Worm (Caenorhabditis elegans) whole organism, young adult: ENCODE data around the gene pals-22.
"Not testable (repeated sequence)": the region's sequence is repeated elsewhere in the genome, so short reads cannot be mapped to it uniquely, and the experiment has no call there.

Experiments used
- B0336.3 ChIP-seq: fragments of 200-800 bp; sonication (Bioruptor generic); IDR thresholded peaks from 2 replicates; pipeline ENCODE4 v1.3.6; 2022; ENCODE audit warnings: missing genetic modification characterization, missing compliant biosample characterization
- C06A6.2 ChIP-seq: fragments of 200-800 bp; sonication (Bioruptor generic); conservative IDR thresholded peaks from 2 replicates; pipeline ENCODE4 v1.3.6; 2022; ENCODE audit warnings: missing genetic modification characterization, missing compliant biosample characterization
- C17E4.6 ChIP-seq: fragments of 200-800 bp; sonication (Bioruptor generic); IDR thresholded peaks from 2 replicates; pipeline ENCODE4 v1.3.6; 2022; ENCODE audit warnings: missing genetic modification reagents, missing genetic modification characterization, missing compliant biosample characterization
- D2030.7 ChIP-seq: fragments of 200-800 bp; sonication (Bioruptor generic); IDR thresholded peaks from 2 replicates; pipeline ENCODE4 v1.3.6; 2022; ENCODE audit warnings: missing genetic modification reagents, missing genetic modification characterization, missing compliant biosample characterization
- F22D6.2 ChIP-seq: sonication (generic microtip); optimal IDR thresholded peaks from 2 replicates; lab custom pipeline; 2016; ENCODE audit warnings: mild to moderate bottlenecking, missing genetic modification characterization, missing compliant biosample characterization
- F23B12.7 ChIP-seq: sonication (generic microtip); optimal IDR thresholded peaks from 2 replicates; lab custom pipeline; 2017; ENCODE audit warnings: missing genetic modification characterization, mild to moderate bottlenecking, missing compliant biosample characterization, antibody characterized with exemption, moderate library complexity; ENCODE audit not compliant: insufficient read depth
- F52B5.7 ChIP-seq: sonication (generic microtip); optimal IDR thresholded peaks from 2 replicates; lab custom pipeline; 2016; ENCODE audit warnings: mild to moderate bottlenecking, missing genetic modification characterization, missing compliant biosample characterization
- K11D2.4 ChIP-seq: fragments of 200-800 bp; sonication (Bioruptor generic); IDR thresholded peaks from 2 replicates; pipeline ENCODE4 v1.3.6; 2022; ENCODE audit warnings: missing genetic modification reagents, missing genetic modification characterization, missing compliant biosample characterization
- K12H6.12 ChIP-seq: fragments of 200-800 bp; sonication (Bioruptor generic); optimal IDR thresholded peaks from 2 replicates; lab custom pipeline; 2018; ENCODE audit warnings: mild to moderate bottlenecking, missing genetic modification characterization, missing compliant biosample characterization
- Y79H2A.3 ChIP-seq: fragments of 200-800 bp; sonication (Bioruptor generic); conservative IDR thresholded peaks from 2 replicates; pipeline ENCODE4 v1.3.6; 2022; ENCODE audit warnings: missing genetic modification reagents, missing genetic modification characterization, missing compliant biosample characterization
- akir-1 ChIP-seq: fragments of 200-800 bp; sonication (Bioruptor generic); optimal IDR thresholded peaks from 2 replicates; lab custom pipeline; 2018; ENCODE audit warnings: mild to moderate bottlenecking, missing genetic modification characterization, moderate library complexity, missing compliant biosample characterization
- attf-3 ChIP-seq: fragments of 200-800 bp; sonication (Bioruptor generic); conservative IDR thresholded peaks from 2 replicates; pipeline ENCODE4 v1.3.6; 2022; ENCODE audit warnings: missing genetic modification reagents, missing genetic modification characterization, missing compliant biosample characterization
- bed-1 ChIP-seq: fragments of 200-800 bp; sonication (Bioruptor generic); IDR thresholded peaks from 2 replicates; pipeline ENCODE4 v1.3.6; 2022; ENCODE audit warnings: missing genetic modification reagents, missing genetic modification characterization, missing compliant biosample characterization
- bed-2 ChIP-seq: fragments of 200-800 bp; sonication (Bioruptor generic); IDR thresholded peaks from 2 replicates; pipeline ENCODE4 v1.3.6; 2022; ENCODE audit warnings: missing genetic modification reagents, missing genetic modification characterization, missing compliant biosample characterization
- ccch-3 ChIP-seq: fragments of 200-800 bp; sonication (Bioruptor generic); optimal IDR thresholded peaks from 2 replicates; lab custom pipeline; 2018; ENCODE audit warnings: mild to moderate bottlenecking, missing genetic modification characterization, missing compliant biosample characterization
- cebp-2 ChIP-seq: fragments of 200-800 bp; sonication (Bioruptor generic); IDR thresholded peaks from 2 replicates; pipeline ENCODE4 v1.3.6; 2022; ENCODE audit warnings: missing genetic modification characterization, missing compliant biosample characterization
- ceh-27 ChIP-seq: fragments of 200-800 bp; sonication (Bioruptor generic); optimal IDR thresholded peaks from 2 replicates; lab custom pipeline; 2018; ENCODE audit warnings: mild to moderate bottlenecking, missing genetic modification characterization, moderate library complexity, missing compliant biosample characterization
- dpff-1 ChIP-seq: sonication (generic microtip); optimal IDR thresholded peaks from 2 replicates; lab custom pipeline; 2017; ENCODE audit warnings: mild to moderate bottlenecking, missing genetic modification characterization, missing compliant biosample characterization
- egl-44 ChIP-seq: fragments of 200-800 bp; sonication (Bioruptor generic); IDR thresholded peaks from 2 replicates; pipeline ENCODE4 v1.3.6; 2022; ENCODE audit warnings: missing genetic modification reagents, missing genetic modification characterization, missing compliant biosample characterization
- ets-4 ChIP-seq: fragments of 200-800 bp; sonication (Bioruptor generic); optimal IDR thresholded peaks from 2 replicates; lab custom pipeline; 2018; ENCODE audit warnings: mild to moderate bottlenecking, missing genetic modification characterization, missing compliant biosample characterization
- fkh-3 ChIP-seq: sonication (generic microtip); optimal IDR thresholded peaks from 2 replicates; lab custom pipeline; 2016; ENCODE audit warnings: mild to moderate bottlenecking, missing genetic modification characterization, missing compliant biosample characterization
- gei-17 ChIP-seq: fragments of 200-800 bp; sonication (Bioruptor generic); optimal IDR thresholded peaks from 2 replicates; lab custom pipeline; 2018; ENCODE audit warnings: mild to moderate bottlenecking, missing genetic modification characterization, missing compliant biosample characterization
- him-1 ChIP-seq: sonication (generic microtip); optimal IDR thresholded peaks from 2 replicates; lab custom pipeline; 2016; ENCODE audit warnings: missing genotype, missing genetic modification reagents, missing genetic modification characterization, missing compliant biosample characterization
- hlh-12 ChIP-seq: sonication (generic microtip); optimal IDR thresholded peaks from 2 replicates; lab custom pipeline; 2016; ENCODE audit warnings: missing genetic modification characterization, missing compliant biosample characterization
- hlh-26 ChIP-seq: fragments of 200-800 bp; sonication (Bioruptor generic); conservative IDR thresholded peaks from 2 replicates; pipeline ENCODE4 v1.3.6; 2022; ENCODE audit warnings: missing genetic modification reagents, missing genetic modification characterization, missing compliant biosample characterization
- hmg-20 ChIP-seq: fragments of 200-800 bp; sonication (Bioruptor generic); IDR thresholded peaks from 2 replicates; pipeline ENCODE4 v1.3.6; 2022; ENCODE audit warnings: missing genetic modification reagents, missing genetic modification characterization, missing compliant biosample characterization
- let-526 ChIP-seq: fragments of 200-800 bp; sonication (Bioruptor generic); IDR thresholded peaks from 2 replicates; pipeline ENCODE4 v1.3.6; 2022; ENCODE audit warnings: missing genetic modification reagents, missing genetic modification characterization, missing compliant biosample characterization
- let-607 ChIP-seq, 2 experiments: fragments of 200-800 bp in 1 of 2; sonication (Bioruptor generic) in 1 of 2; sonication (generic microtip) in 1 of 2; optimal IDR thresholded peaks; 2 replicates each; lab custom pipeline; 2016 to 2018; ENCODE audit warnings: mild to moderate bottlenecking in 2 of 2, missing compliant biosample characterization in 2 of 2, missing genetic modification characterization in 2 of 2, moderate library complexity in 2 of 2, missing genotype in 1 of 2
- lin-54 ChIP-seq: fragments of 200-800 bp; sonication (Bioruptor generic); optimal IDR thresholded peaks from 2 replicates; lab custom pipeline; 2018; ENCODE audit warnings: mild to moderate bottlenecking, missing genetic modification characterization, missing compliant biosample characterization
- madf-10 ChIP-seq: sonication (generic microtip); optimal IDR thresholded peaks from 2 replicates; lab custom pipeline; 2016; ENCODE audit warnings: mild to moderate bottlenecking, missing genetic modification characterization, missing compliant biosample characterization
- madf-3 ChIP-seq: fragments of 200-800 bp; sonication (Bioruptor generic); IDR thresholded peaks from 2 replicates; pipeline ENCODE4 v1.3.6; 2022; ENCODE audit warnings: missing genetic modification reagents, missing genetic modification characterization, missing compliant biosample characterization
- madf-6 ChIP-seq: fragments of 200-800 bp; sonication (Bioruptor generic); IDR thresholded peaks from 2 replicates; pipeline ENCODE4 v1.3.6; 2022; ENCODE audit warnings: missing genetic modification reagents, missing genetic modification characterization, missing compliant biosample characterization
- mel-28 ChIP-seq: sonication (generic microtip); optimal IDR thresholded peaks from 2 replicates; lab custom pipeline; 2016; ENCODE audit warnings: borderline replicate concordance, mild to moderate bottlenecking, missing genetic modification characterization, missing compliant biosample characterization
- mxl-1 ChIP-seq: sonication (generic microtip); optimal IDR thresholded peaks from 2 replicates; lab custom pipeline; 2016; ENCODE audit warnings: missing genetic modification characterization, missing compliant biosample characterization
- nfyb-1 ChIP-seq: fragments of 200-800 bp; sonication (Bioruptor generic); IDR thresholded peaks from 2 replicates; pipeline ENCODE4 v1.3.6; 2022; ENCODE audit warnings: missing genetic modification reagents, missing genetic modification characterization, missing compliant biosample characterization
- pbrm-1 ChIP-seq: fragments of 200-800 bp; sonication (Bioruptor generic); IDR thresholded peaks from 2 replicates; pipeline ENCODE4 v1.3.6; 2022; ENCODE audit warnings: missing genetic modification reagents, missing genetic modification characterization, missing compliant biosample characterization
- rpc-1 ChIP-seq, 2 experiments: fragments of 150-350 bp in 1 of 2; sonication (generic microtip) in 1 of 2; optimal IDR thresholded peaks; 2 replicates each; lab custom pipeline; 2014 to 2018; ENCODE audit warnings: missing biosample characterization in 1 of 2, missing genetic modification characterization in 1 of 2, missing genetic modification reagents in 1 of 2, missing genotype in 1 of 2
- unc-130 ChIP-seq: sonication (generic microtip); optimal IDR thresholded peaks from 2 replicates; lab custom pipeline; 2016; ENCODE audit warnings: missing genetic modification reagents, missing genetic modification characterization, missing compliant biosample characterization
- zfh-2 ChIP-seq: fragments of 200-800 bp; sonication (Bioruptor generic); conservative IDR thresholded peaks from 2 replicates; pipeline ENCODE4 v1.3.6; 2022; ENCODE audit warnings: missing genetic modification reagents, missing genetic modification characterization, missing compliant biosample characterization
- ztf-26 ChIP-seq: sonication (generic microtip); optimal IDR thresholded peaks from 2 replicates; lab custom pipeline; 2017; ENCODE audit warnings: missing genetic modification characterization, missing compliant biosample characterization
- ztf-28 ChIP-seq: fragments of 200-800 bp; sonication (Bioruptor generic); IDR thresholded peaks from 2 replicates; pipeline ENCODE4 v1.3.6; 2022; ENCODE audit warnings: missing genetic modification reagents, missing genetic modification characterization, missing compliant biosample characterization

The pals-22 gene

ce11 chrIII:97018-97417 is 35.2 kb upstream of the pals-22 start, which contains the start of gene C29F9.8:
Gene C29F9.8 (minus strand): TSS chrIII:97118.
- TF ChIP-seq ceh-27 (GFP tag; lab: Kevin White, UChicago); hlh-26 (GFP tag; lab: Robert Waterston, UW); ztf-28: not testable (repeated sequence)

DNA sequence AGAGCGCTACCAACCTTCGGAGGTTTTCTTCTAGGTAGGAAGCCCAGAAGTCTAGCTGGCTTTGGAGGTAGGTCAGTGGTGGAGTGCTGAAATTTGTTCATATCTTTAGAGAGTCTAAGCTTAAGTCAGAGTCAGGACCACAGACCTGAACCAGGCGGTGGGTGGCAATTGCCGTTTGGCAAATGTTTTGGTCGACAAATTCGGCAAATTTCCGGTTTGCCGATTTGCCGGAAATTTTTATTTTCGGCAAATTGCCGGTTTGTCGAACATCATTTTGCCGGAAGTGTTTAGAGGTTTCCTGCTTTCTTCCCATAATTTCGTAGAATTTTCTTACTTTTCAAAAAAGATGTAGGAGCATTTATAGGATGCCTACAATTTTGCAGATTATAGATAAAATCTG is 33.4 kb upstream of the pals-22 start, which contains the start of gene C29F9.9:
Gene C29F9.9 (minus strand): TSS at position 101 of the 400 bp plus-strand sequence.
- TF ChIP-seq K11D2.4 (GFP tag; lab: Robert Waterston, UW); fkh-3 (tag; lab: Kevin White, UChicago); hlh-12 (tag; lab: Kevin White, UChicago): not testable (repeated sequence)

- no peak for TF ChIP-seq hmg-20 (GFP tag; lab: Robert Waterston, UW)
- no peak for TF ChIP-seq F23B12.7
- no peak for TF ChIP-seq B0336.3 (GFP tag; lab: Robert Waterston, UW)
- TF ChIP-seq dpff-1 (tag; lab: Kevin White, UChicago), result no peak
- no peak for TF ChIP-seq D2030.7 (GFP tag; lab: Robert Waterston, UW)
These were observed 17.6 kb upstream of the pals-22 start, which contains the start of gene C29F9.6 for ce11 chrIII:114603-115002. Gene C29F9.6 (plus strand): TSS chrIII:114903.

DNA sequence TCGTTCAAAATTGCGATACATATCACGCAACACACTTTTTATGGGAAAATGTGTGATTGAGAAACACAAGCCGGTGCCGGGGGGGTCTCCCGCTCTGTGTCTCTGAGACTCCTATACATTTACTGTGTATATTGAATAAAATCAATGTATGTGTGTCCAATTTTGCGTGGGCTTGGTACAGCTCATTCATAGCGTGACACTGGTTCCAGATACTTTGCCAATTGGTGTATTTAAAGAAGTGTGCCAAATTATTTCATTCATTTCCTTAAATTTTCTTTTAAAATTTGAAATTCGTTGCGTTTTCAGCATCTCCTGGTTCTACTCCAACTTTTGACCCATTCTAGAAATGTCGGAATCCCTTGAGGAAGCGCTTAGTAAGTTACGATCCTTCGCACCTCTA is 15.0 kb upstream of the pals-22 start, which contains the start of gene C29F9.5:
Gene C29F9.5 (plus strand): TSS at position 301 of the 400 bp plus-strand sequence.
- TF ChIP-seq hlh-12 (tag; lab: Kevin White, UChicago), result no peak
- no peak for TF ChIP-seq madf-3 (GFP tag; lab: Robert Waterston, UW)
- TF ChIP-seq let-607 (tag; optimal IDR thresholded peaks at IDR 0.05; lab: Kevin White, UChicago), result no peak
- TF ChIP-seq mel-28 (tag; lab: Kevin White, UChicago), result no peak
- no peak for TF ChIP-seq C06A6.2 (GFP tag; lab: Robert Waterston, UW)
- no peak for TF ChIP-seq rpc-1 (optimal IDR thresholded peaks at IDR 0.05; lab: Kevin White, UChicago)
- TF ChIP-seq rpc-1 (tag; optimal IDR thresholded peaks at IDR 0.05; lab: Kevin White, UChicago), result no peak
- no peak for TF ChIP-seq him-1
- no peak for TF ChIP-seq ets-4 (GFP tag; lab: Kevin White, UChicago)
- no peak for TF ChIP-seq attf-3 (GFP tag; lab: Robert Waterston, UW)
- TF ChIP-seq fkh-3 (tag; lab: Kevin White, UChicago), result no peak
- TF ChIP-seq zfh-2 (GFP tag; lab: Robert Waterston, UW), result no peak
- TF ChIP-seq cebp-2, result no peak
- TF ChIP-seq K12H6.12, result no peak
- TF ChIP-seq lin-54 (GFP tag; lab: Kevin White, UChicago), result no peak
- no peak for TF ChIP-seq F22D6.2 (tag; lab: Kevin White, UChicago)
- no peak for TF ChIP-seq ztf-26 (tag; lab: Kevin White, UChicago)
- TF ChIP-seq nfyb-1, result no peak
- no peak for TF ChIP-seq ztf-28
- no peak for TF ChIP-seq Y79H2A.3 (GFP tag; lab: Robert Waterston, UW)
- no peak for TF ChIP-seq madf-10 (tag; lab: Kevin White, UChicago)

DNA sequence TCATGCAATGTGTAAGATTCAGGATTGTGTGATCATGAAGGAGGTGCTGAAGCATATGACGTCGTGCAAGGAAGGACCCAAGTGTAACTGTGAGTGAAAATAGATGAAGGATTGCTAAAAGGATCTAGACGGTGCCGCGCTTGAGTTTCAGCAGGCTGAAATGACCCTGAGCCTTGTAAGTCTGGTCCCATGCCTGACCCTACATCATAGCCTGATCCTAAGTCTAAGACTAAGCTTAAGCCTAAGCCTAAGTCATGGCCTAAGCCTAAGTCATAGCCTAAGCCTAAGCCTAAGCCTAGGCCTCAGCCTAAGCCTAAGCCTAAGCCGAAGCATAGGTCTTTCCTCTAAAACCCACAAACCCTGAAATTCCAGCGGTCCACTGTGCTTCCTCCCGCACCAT is 14.4 kb upstream of the pals-22 start:
- TF ChIP-seq unc-130 (GFP tag; lab: Kevin White, UChicago), result no peak
- no peak for TF ChIP-seq mxl-1 (tag; lab: Kevin White, UChicago)
- TF ChIP-seq gei-17 (GFP tag; lab: Kevin White, UChicago), result no peak
- no peak for TF ChIP-seq F52B5.7 (tag; lab: Kevin White, UChicago)
- no peak for TF ChIP-seq mel-28 (tag; lab: Kevin White, UChicago)
- no peak for TF ChIP-seq akir-1 (GFP tag; lab: Kevin White, UChicago)
- no peak for TF ChIP-seq D2030.7 (GFP tag; lab: Robert Waterston, UW)
- no peak for TF ChIP-seq bed-2 (GFP tag; lab: Robert Waterston, UW)
- TF ChIP-seq madf-6, result no peak
- no peak for TF ChIP-seq bed-1
- no peak for TF ChIP-seq Y79H2A.3 (GFP tag; lab: Robert Waterston, UW)
- TF ChIP-seq C17E4.6, result no peak
- no peak for TF ChIP-seq ceh-27 (GFP tag; lab: Kevin White, UChicago)
- TF ChIP-seq let-526 (GFP tag; lab: Robert Waterston, UW), result no peak
- no peak for TF ChIP-seq ccch-3 (GFP tag; lab: Kevin White, UChicago)
- TF ChIP-seq pbrm-1, result no peak
- no peak for TF ChIP-seq egl-44
- TF ChIP-seq, all 124 proteins: peak for 0
